Fruit fly (Drosophila melanogaster) whole organism: ENCODE results near the gene UBL3.

Experiments
- CG8478 ChIP-seq: fragments of >200 bp; optimal IDR thresholded peaks from 2 replicates; lab custom pipeline; 2018; ENCODE audit warnings: inconsistent platforms
- Dll ChIP-seq: fragments of >200 bp; optimal IDR thresholded peaks from 2 replicates; lab custom pipeline; 2017
- EcR ChIP-seq, 2 experiments: fragments of >200 bp; optimal IDR thresholded peaks; 2 replicates each; lab custom pipeline; 2017; ENCODE audit warnings: missing biosample characterization in 2 of 2, missing genetic modification characterization in 2 of 2, missing genetic modification reagents in 2 of 2
- pan ChIP-seq: fragments of >200 bp; optimal IDR thresholded peaks from 2 replicates; lab custom pipeline; 2017
- psq ChIP-seq: fragments of >200 bp; optimal IDR thresholded peaks from 2 replicates; lab custom pipeline; 2017
- usp ChIP-seq: fragments of >200 bp; optimal IDR thresholded peaks from 2 replicates; lab custom pipeline; 2017; ENCODE audit warnings: missing biosample characterization, missing genetic modification characterization, mixed read lengths

UBL3 gene

dm6 chrX:15814485-15814884, 38.5 kb downstream of the UBL3 start:
- TF ChIP-seq Dll (lab: Kevin White, UChicago) = no peak
- no peak for TF ChIP-seq CG8478
- TF ChIP-seq pan (lab: Kevin White, UChicago) = no peak
- TF ChIP-seq psq = no peak
- no peak for TF ChIP-seq usp (GFP tag; lab: Kevin White, UChicago)
- no peak for TF ChIP-seq EcR (GFP tag; optimal IDR thresholded peaks at IDR 0.05; lab: Kevin White, UChicago)

dm6 chrX:15813224-15813623, 39.8 kb downstream of the UBL3 start:
- TF ChIP-seq EcR (GFP tag; optimal IDR thresholded peaks at IDR 0.05; lab: Kevin White, UChicago) (no peak), psq (no peak), Dll (lab: Kevin White, UChicago) (no peak), CG8478 (no peak), pan (lab: Kevin White, UChicago) (no peak), usp (GFP tag; lab: Kevin White, UChicago) (no peak)

- no peak for TF ChIP-seq pan (lab: Kevin White, UChicago)
- TF ChIP-seq EcR (GFP tag; optimal IDR thresholded peaks at IDR 0.05; lab: Kevin White, UChicago) = no peak
Observed at dm6 chrX:15812615-15812995, 40.4 kb downstream of the UBL3 start.

- peak; percentile 42 for TF ChIP-seq CG8478
- TF ChIP-seq psq = no peak
Observed at dm6 chrX:15811666-15812614, 41.0 kb downstream of the UBL3 start.

dm6 chrX:15809255-15809654, 43.7 kb downstream of the UBL3 start, which contains the start of gene CG8509:
TSS of gene CG8509 (plus strand) at chrX:15809555.
- TF ChIP-seq usp (GFP tag; lab: Kevin White, UChicago) = no peak
- no peak for TF ChIP-seq pan (lab: Kevin White, UChicago)
- TF ChIP-seq EcR (GFP tag; optimal IDR thresholded peaks at IDR 0.05; lab: Kevin White, UChicago) = no peak
- no peak for TF ChIP-seq psq
- TF ChIP-seq CG8478 = no peak
- no peak for TF ChIP-seq Dll (lab: Kevin White, UChicago)

dm6 chrX:15807915-15808314, 45.1 kb downstream of the UBL3 start:
- TF ChIP-seq usp (GFP tag; lab: Kevin White, UChicago) = no peak
- TF ChIP-seq pan (lab: Kevin White, UChicago) = no peak
- TF ChIP-seq psq = no peak
- no peak for TF ChIP-seq EcR (GFP tag; optimal IDR thresholded peaks at IDR 0.05; lab: Kevin White, UChicago)
- TF ChIP-seq Dll (lab: Kevin White, UChicago) = no peak
- TF ChIP-seq CG8478 = no peak

- no peak for TF ChIP-seq Dll (lab: Kevin White, UChicago)
- TF ChIP-seq psq = no peak
- TF ChIP-seq usp (GFP tag; lab: Kevin White, UChicago) = no peak
- no peak for TF ChIP-seq CG8478
- no peak for TF ChIP-seq EcR (GFP tag; optimal IDR thresholded peaks at IDR 0.05; lab: Kevin White, UChicago)
- TF ChIP-seq pan (lab: Kevin White, UChicago) = no peak
Observed at dm6 chrX:15805523-15805922, 47.5 kb downstream of the UBL3 start.

dm6 chrX:15804790-15805189, 48.2 kb downstream of the UBL3 start:
- TF ChIP-seq pan (lab: Kevin White, UChicago) (no peak), usp (GFP tag; lab: Kevin White, UChicago) (no peak), psq (no peak), EcR (GFP tag; optimal IDR thresholded peaks at IDR 0.05; lab: Kevin White, UChicago) (no peak), Dll (lab: Kevin White, UChicago) (no peak), CG8478 (no peak)

dm6 chrX:15803764-15804563, 49.0 kb downstream of the UBL3 start, which contains the start of the genes PGRP-LE and sd:
TSS of gene PGRP-LE (minus strand) at chrX:15803880.
TSS of gene sd (plus strand) at chrX:15804370.
- TF ChIP-seq CG8478 (no peak), pan (lab: Kevin White, UChicago) (no peak), EcR (GFP tag; optimal IDR thresholded peaks at IDR 0.05; lab: Kevin White, UChicago) (no peak), usp (GFP tag; lab: Kevin White, UChicago) (no peak), psq (no peak), Dll (lab: Kevin White, UChicago) (no peak)

- no peak for TF ChIP-seq CG8478
- TF ChIP-seq EcR (GFP tag; optimal IDR thresholded peaks at IDR 0.05; lab: Kevin White, UChicago) = no peak
- no peak for TF ChIP-seq usp (GFP tag; lab: Kevin White, UChicago)
- no peak for TF ChIP-seq psq
- TF ChIP-seq pan (lab: Kevin White, UChicago) = no peak
- no peak for TF ChIP-seq Dll (lab: Kevin White, UChicago)
Observed at dm6 chrX:15802880-15803650, 49.9 kb downstream of the UBL3 start.
